Fruit fly (Drosophila melanogaster) whole organism, embryonic: Measurements from ENCODE around the gene CG13367.

ENCODE experiments used
- Adf1 ChIP-seq: fragments of 200-800 bp; sonication (Bioruptor generic); IDR thresholded peaks from 2 replicates; pipeline ENCODE4 v1.3.6; 2022; ENCODE audit warnings: missing biosample characterization, missing genetic modification characterization
- CG10431 ChIP-seq: fragments of 200-800 bp; sonication (Bioruptor generic); optimal IDR thresholded peaks from 3 replicates; lab custom pipeline; 2018; ENCODE audit warnings: missing biosample characterization, mild to moderate bottlenecking, missing genetic modification characterization
- CG10979 ChIP-seq: fragments of 200-800 bp; sonication (Bioruptor generic); optimal IDR thresholded peaks from 2 replicates; lab custom pipeline; 2018; ENCODE audit warnings: missing biosample characterization, mild to moderate bottlenecking, missing genetic modification characterization, moderate library complexity
- CG12155 ChIP-seq: fragments of 200-800 bp; sonication (Bioruptor generic); optimal IDR thresholded peaks from 3 replicates; lab custom pipeline; 2016; ENCODE audit warnings: missing biosample characterization, missing genetic modification characterization
- CG15479 ChIP-seq: fragments of 200-800 bp; sonication (Bioruptor generic); optimal IDR thresholded peaks from 3 replicates; lab custom pipeline; 2019; ENCODE audit warnings: missing biosample characterization, mild to moderate bottlenecking, missing genetic modification characterization, moderate library complexity
- CG15514 ChIP-seq: fragments of 200-800 bp; sonication (Bioruptor generic); optimal IDR thresholded peaks from 3 replicates; lab custom pipeline; 2017; ENCODE audit warnings: missing biosample characterization, missing genetic modification characterization, mild to moderate bottlenecking, moderate library complexity, missing genetic modification reagents
- CG17385 ChIP-seq: fragments of 200-800 bp; sonication (Bioruptor generic); optimal IDR thresholded peaks from 3 replicates; lab custom pipeline; 2018; ENCODE audit warnings: missing biosample characterization, mild to moderate bottlenecking, missing genetic modification characterization
- CG17912 ChIP-seq: fragments of 200-800 bp; sonication (Bioruptor generic); optimal IDR thresholded peaks from 2 replicates; lab custom pipeline; 2018; ENCODE audit warnings: missing biosample characterization, mild to moderate bottlenecking, missing genetic modification characterization
- CG18262 ChIP-seq: fragments of 200-800 bp; optimal IDR thresholded peaks from 3 replicates; lab custom pipeline; 2019; ENCODE audit warnings: missing biosample characterization, mild to moderate bottlenecking, missing genetic modification characterization, moderate library complexity
- CG2712 ChIP-seq: fragments of 200-800 bp; optimal IDR thresholded peaks from 3 replicates; lab custom pipeline; 2019; ENCODE audit warnings: missing biosample characterization, mild to moderate bottlenecking, missing genetic modification characterization, moderate library complexity
- CG4360 ChIP-seq: fragments of 200-800 bp; sonication (Bioruptor generic); IDR thresholded peaks from 2 replicates; pipeline ENCODE4 v1.3.6; 2022; ENCODE audit warnings: missing biosample characterization, missing genetic modification characterization
- CG6683 ChIP-seq: fragments of 200-800 bp; sonication (Bioruptor generic); optimal IDR thresholded peaks from 2 replicates; lab custom pipeline; 2017; ENCODE audit warnings: missing biosample characterization, mild to moderate bottlenecking, missing genetic modification characterization, missing genetic modification reagents
- CG9215 ChIP-seq: fragments of 200-800 bp; sonication (Bioruptor generic); IDR thresholded peaks from 2 replicates; pipeline ENCODE4 v1.3.6; 2022; ENCODE audit warnings: missing biosample characterization, missing genetic modification characterization
- CG9727 ChIP-seq: fragments of 200-800 bp; sonication (Bioruptor generic); optimal IDR thresholded peaks from 3 replicates; lab custom pipeline; 2017; ENCODE audit warnings: missing biosample characterization, mild to moderate bottlenecking, missing genetic modification characterization
- D19B ChIP-seq: fragments of 200-800 bp; sonication (Bioruptor generic); optimal IDR thresholded peaks from 2 replicates; lab custom pipeline; 2017; ENCODE audit warnings: missing biosample characterization, mild to moderate bottlenecking, missing genetic modification characterization
- Deaf1 ChIP-seq: fragments of 200-800 bp; optimal IDR thresholded peaks from 3 replicates; lab custom pipeline; 2019; ENCODE audit warnings: missing biosample characterization, mild to moderate bottlenecking, missing genetic modification characterization, moderate library complexity
- E2f2 ChIP-seq: fragments of 200-800 bp; sonication (Bioruptor generic); IDR thresholded peaks from 2 replicates; pipeline ENCODE4 v1.3.6; 2022; ENCODE audit warnings: missing biosample characterization, missing genetic modification characterization
- HLHmδ ChIP-seq: fragments of 200-800 bp; sonication (Bioruptor generic); optimal IDR thresholded peaks from 2 replicates; lab custom pipeline; 2018; ENCODE audit warnings: missing biosample characterization, mild to moderate bottlenecking, missing genetic modification characterization, moderate library complexity
- Hr78 ChIP-seq, 2 experiments: fragments of 200-800 bp in 1 of 2; fragments of >200 bp in 1 of 2; sonication (Bioruptor generic) in 1 of 2; optimal IDR thresholded peaks; 2 replicates each; lab custom pipeline; 2017 to 2019; ENCODE audit warnings: missing biosample characterization in 2 of 2, missing genetic modification characterization in 2 of 2, mild to moderate bottlenecking in 1 of 2, moderate library complexity in 1 of 2
- Sox100B ChIP-seq: fragments of 200-800 bp; sonication (Bioruptor generic); optimal IDR thresholded peaks from 3 replicates; lab custom pipeline; 2018; ENCODE audit warnings: missing biosample characterization, mild to moderate bottlenecking, missing genetic modification characterization
- Spps ChIP-seq: fragments of 200-800 bp; sonication (Bioruptor generic); optimal IDR thresholded peaks from 2 replicates; lab custom pipeline; 2018; ENCODE audit warnings: missing biosample characterization, mild to moderate bottlenecking, missing genetic modification characterization
- ac ChIP-seq: fragments of 200-800 bp; sonication (Bioruptor generic); optimal IDR thresholded peaks from 3 replicates; lab custom pipeline; 2017; ENCODE audit warnings: missing biosample characterization, mild to moderate bottlenecking, missing genetic modification characterization
- bsh ChIP-seq, 2 experiments: fragments of 200-800 bp; sonication (Bioruptor generic); optimal IDR thresholded peaks; 2 replicates each; lab custom pipeline; 2017 to 2018; ENCODE audit warnings: mild to moderate bottlenecking in 2 of 2, missing biosample characterization in 2 of 2, missing genetic modification characterization in 2 of 2, moderate library complexity in 1 of 2
- chinmo ChIP-seq: fragments of 200-800 bp; sonication (Bioruptor generic); IDR thresholded peaks from 4 replicates; pipeline ENCODE4 v1.3.6; 2022; ENCODE audit warnings: missing biosample characterization, missing genetic modification characterization; ENCODE audit not compliant: partially characterized antibody
- dmrt11E ChIP-seq: fragments of 200-800 bp; sonication (Bioruptor generic); optimal IDR thresholded peaks from 3 replicates; lab custom pipeline; 2018; ENCODE audit warnings: missing biosample characterization, mild to moderate bottlenecking, missing genetic modification characterization, moderate library complexity
- dysf ChIP-seq: fragments of 200-800 bp; sonication (Bioruptor generic); IDR thresholded peaks from 3 replicates; pipeline ENCODE4 v1.3.6; 2022; ENCODE audit warnings: missing biosample characterization, missing genetic modification characterization
- kni ChIP-seq: fragments of 200-800 bp; sonication (Bioruptor generic); optimal IDR thresholded peaks from 3 replicates; lab custom pipeline; 2017; ENCODE audit warnings: mild to moderate bottlenecking, missing biosample characterization, missing genetic modification reagents, missing genetic modification characterization
- lola ChIP-seq, 3 experiments: fragments of >200 bp in 2 of 3; fragments of 200-800 bp in 1 of 3; sonication (Bioruptor generic) in 1 of 3; optimal IDR thresholded peaks; 2 replicates each; lab custom pipeline; 2017 to 2019; ENCODE audit warnings: missing biosample characterization in 3 of 3, missing genetic modification characterization in 3 of 3, mild to moderate bottlenecking in 1 of 3, moderate library complexity in 1 of 3
- maf-S ChIP-seq: fragments of 200-800 bp; sonication (Bioruptor generic); optimal IDR thresholded peaks from 2 replicates; lab custom pipeline; 2016; ENCODE audit warnings: missing biosample characterization, missing genetic modification characterization
- nmo ChIP-seq: fragments of 200-800 bp; sonication (Bioruptor generic); optimal IDR thresholded peaks from 2 replicates; lab custom pipeline; 2018; ENCODE audit warnings: missing biosample characterization, mild to moderate bottlenecking, missing genetic modification characterization, moderate library complexity
- nom ChIP-seq: fragments of 200-800 bp; sonication (Bioruptor generic); optimal IDR thresholded peaks from 2 replicates; lab custom pipeline; 2017; ENCODE audit warnings: missing biosample characterization, missing genetic modification characterization, mild to moderate bottlenecking, moderate library complexity, missing genetic modification reagents
- oc ChIP-seq: fragments of 200-800 bp; sonication (Bioruptor generic); optimal IDR thresholded peaks from 2 replicates; lab custom pipeline; 2018; ENCODE audit warnings: missing biosample characterization, mild to moderate bottlenecking, missing genetic modification characterization, moderate library complexity
- pros ChIP-seq: fragments of 200-800 bp; sonication (Bioruptor generic); optimal IDR thresholded peaks from 3 replicates; lab custom pipeline; 2019; ENCODE audit warnings: missing biosample characterization, mild to moderate bottlenecking, missing genetic modification characterization, moderate library complexity
- psq ChIP-seq: fragments of 200-800 bp; sonication (Bioruptor generic); optimal IDR thresholded peaks from 2 replicates; lab custom pipeline; 2017; ENCODE audit warnings: missing biosample characterization, missing genetic modification characterization
- ranshi ChIP-seq: fragments of 200-800 bp; sonication (Bioruptor generic); IDR thresholded peaks from 2 replicates; pipeline ENCODE4 v1.3.6; 2022; ENCODE audit warnings: missing biosample characterization, missing genetic modification characterization
- row ChIP-seq: fragments of 200-800 bp; sonication (Bioruptor generic); IDR thresholded peaks from 3 replicates; pipeline ENCODE4 v1.3.6; 2022; ENCODE audit warnings: missing biosample characterization, missing genetic modification characterization
- sens ChIP-seq: fragments of 200-800 bp; sonication (Bioruptor generic); peaks from one replicate; lab custom pipeline; 2016; ENCODE audit warnings: missing biosample characterization, missing genetic modification characterization
- sqz ChIP-seq: fragments of 200-800 bp; sonication (Bioruptor generic); optimal IDR thresholded peaks from 3 replicates; lab custom pipeline; 2018; ENCODE audit warnings: missing biosample characterization, mild to moderate bottlenecking, missing genetic modification characterization
- tll ChIP-seq, 2 experiments: fragments of 200-800 bp in 1 of 2; fragments of >200 bp in 1 of 2; sonication (Bioruptor generic) in 1 of 2; optimal IDR thresholded peaks; 2 replicates each; lab custom pipeline; 2017 to 2019; ENCODE audit warnings: missing biosample characterization in 2 of 2, missing genetic modification characterization in 2 of 2, mild to moderate bottlenecking in 1 of 2, moderate library complexity in 1 of 2
- ttk ChIP-seq: fragments of 200-800 bp; sonication (Bioruptor generic); IDR thresholded peaks from 2 replicates; pipeline ENCODE4 v2.1.2; 2022; ENCODE audit warnings: missing biosample characterization, missing genetic modification characterization
- twi ChIP-seq: fragments of 200-800 bp; optimal IDR thresholded peaks from 2 replicates; lab custom pipeline; 2019; ENCODE audit warnings: missing biosample characterization, mild to moderate bottlenecking, missing genetic modification characterization, moderate library complexity
- vvl ChIP-seq: fragments of 200-800 bp; sonication (Bioruptor generic); IDR thresholded peaks from 2 replicates; pipeline ENCODE4 v1.3.6; 2022; ENCODE audit warnings: missing biosample characterization, missing genetic modification characterization
- zfh1 ChIP-seq: fragments of 200-800 bp; sonication (Bioruptor generic); IDR thresholded peaks from 3 replicates; pipeline ENCODE4 v1.3.6; 2022; ENCODE audit warnings: missing biosample characterization, missing genetic modification characterization

The CG13367 gene

DNA sequence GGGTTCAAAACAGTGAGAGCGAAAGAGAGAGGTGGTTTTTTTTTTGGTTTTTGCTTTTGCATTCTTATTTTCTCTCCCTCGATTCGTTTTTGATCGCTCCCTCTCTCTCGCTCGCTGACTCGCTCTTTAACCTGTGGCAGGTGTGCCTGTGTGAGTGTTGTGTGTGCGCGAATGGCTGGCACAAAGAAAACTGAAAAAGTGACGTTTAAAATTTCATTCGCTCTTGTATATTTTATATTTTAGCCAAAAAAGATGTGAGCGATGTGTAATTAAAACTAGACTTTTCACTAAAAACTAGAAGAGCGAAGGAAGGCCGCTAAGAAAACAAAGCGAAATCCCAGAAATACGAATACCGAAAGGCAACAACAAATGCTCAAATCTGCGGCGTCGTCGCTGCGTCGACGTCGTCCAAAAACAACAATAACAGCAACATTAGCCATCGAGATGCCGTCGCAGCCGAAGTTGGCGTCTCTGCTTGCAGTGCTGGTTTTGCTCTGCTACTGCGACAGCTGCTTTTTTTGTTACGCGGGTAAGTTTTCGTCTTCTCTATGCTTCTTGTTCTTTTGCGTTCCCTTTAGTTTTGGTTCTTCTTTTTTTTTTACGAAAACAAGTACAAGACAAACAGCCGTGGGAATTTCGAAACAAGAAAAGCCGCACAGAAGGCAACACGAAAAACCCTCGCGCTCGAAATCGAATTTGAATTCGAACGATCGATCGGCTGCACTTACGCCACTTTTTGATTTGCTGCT, 42.9 kb downstream of the CG13367 start (continued):
- TF ChIP-seq pros (GFP tag; lab: Kevin White, UChicago) (peak; percentile 33), chinmo (GFP tag; lab: Robert Waterston, UW) (peak; percentile 67; the same call in 1 of the 4 replicates), nom (GFP tag; lab: Kevin White, UChicago) (peak; percentile 67), zfh1 (GFP tag; lab: Robert Waterston, UW) (0 out of 3 replicates have a peak, but pooled peaks have one; percentile 4), ac (GFP tag; lab: Kevin White, UChicago) (peak; percentile 67), CG9215 (GFP tag; lab: Robert Waterston, UW) (no peak), sqz (GFP tag; lab: Kevin White, UChicago) (peak; percentile 34), sens (GFP tag; lab: Kevin White, UChicago) (peak; percentile 81), Adf1 (peak; percentile 93), CG4360 (GFP tag; lab: Robert Waterston, UW) (peak; percentile 83)

- peak; percentile 93 for TF ChIP-seq twi (tag; lab: Kevin White, UChicago)
- TF ChIP-seq ranshi = no peak
- TF ChIP-seq CG9727 (GFP tag; lab: Kevin White, UChicago) = peak; percentile 11
- no peak for TF ChIP-seq CG15514 (GFP tag; lab: Kevin White, UChicago)
- peak; percentile 51 for TF ChIP-seq ac (GFP tag; lab: Kevin White, UChicago)
- TF ChIP-seq D19B (GFP tag; lab: Kevin White, UChicago) = peak; percentile 61
- peak; percentile 80 for TF ChIP-seq kni (GFP tag; lab: Kevin White, UChicago)
- TF ChIP-seq dysf (GFP tag; lab: Robert Waterston, UW) = 0 out of 3 replicates have a peak, but pooled peaks have one; percentile 16
- peak in 1 of 2 experiments; percentile 33 for TF ChIP-seq Hr78 (GFP tag; optimal IDR thresholded peaks at IDR 0.05; lab: Kevin White, UChicago)
- peak in 1 of 2 experiments; percentile 16 for TF ChIP-seq bsh (GFP tag; optimal IDR thresholded peaks at IDR 0.05; lab: Kevin White, UChicago)
- TF ChIP-seq CG12155 (GFP tag; lab: Kevin White, UChicago) = no peak
- peak; percentile 4 for TF ChIP-seq nmo (GFP tag; lab: Kevin White, UChicago)
- TF ChIP-seq sens (GFP tag; lab: Kevin White, UChicago) = peak; percentile 1
- TF ChIP-seq CG15479 = peak; percentile 77
- peak; percentile 29 for TF ChIP-seq CG18262 (tag; lab: Kevin White, UChicago)
- peak in 1 of 3 experiments; percentile 9 for TF ChIP-seq lola (GFP tag; optimal IDR thresholded peaks at IDR 0.05; lab: Kevin White, UChicago)
- TF ChIP-seq row (GFP tag; lab: Robert Waterston, UW) = peak; percentile 43; the same call in 2 of the 3 replicates
- TF ChIP-seq CG17912 (GFP tag; lab: Kevin White, UChicago) = no peak
- no peak for TF ChIP-seq CG10431 (GFP tag; lab: Kevin White, UChicago)
- no peak for TF ChIP-seq E2f2 (GFP tag; lab: Robert Waterston, UW)
- TF ChIP-seq ttk (GFP tag; lab: Robert Waterston, UW) = no peak
- no peak for TF ChIP-seq Spps (tag; lab: Kevin White, UChicago)
- peak; percentile 3 for TF ChIP-seq psq (GFP tag; lab: Kevin White, UChicago)
- no peak for TF ChIP-seq Deaf1 (tag; lab: Kevin White, UChicago)
- peak; percentile 22 for TF ChIP-seq CG2712 (tag; lab: Kevin White, UChicago)
- TF ChIP-seq dmrt11E (tag; lab: Kevin White, UChicago) = peak; percentile 35
- TF ChIP-seq Sox100B = no peak
- TF ChIP-seq CG6683 (GFP tag; lab: Kevin White, UChicago) = no peak
- peak; percentile 35 for TF ChIP-seq CG17385 (GFP tag; lab: Kevin White, UChicago)
- TF ChIP-seq tll (GFP tag; optimal IDR thresholded peaks at IDR 0.05; lab: Kevin White, UChicago) = peak in 1 of 2 experiments; percentile 67
- peak; percentile 12 for TF ChIP-seq CG10979 (tag; lab: Kevin White, UChicago)
- 0 out of 3 replicates have a peak, but pooled peaks have one; percentile 25 for TF ChIP-seq zfh1 (GFP tag; lab: Robert Waterston, UW)
- peak; percentile 42 for TF ChIP-seq oc
- TF ChIP-seq HLHmδ (GFP tag; lab: Kevin White, UChicago) = peak; percentile 10
- TF ChIP-seq maf-S (GFP tag; lab: Kevin White, UChicago) = no peak
- peak; percentile 86 for TF ChIP-seq vvl
Measured at dm6 chrX:692811-693764, 48.5 kb downstream of the CG13367 start.
